Fruit fly (Drosophila melanogaster) whole organism, embryonic: ENCODE data around the gene mop.
A peak's percentile ranks its signal among the peaks of the same experiment; 100 is the strongest.

Experiments
- Bteb2 ChIP-seq: fragments of 200-800 bp; sonication (Bioruptor generic); optimal IDR thresholded peaks from 2 replicates; lab custom pipeline; 2016; ENCODE audit warnings: missing biosample characterization, missing genetic modification characterization
- CG17912 ChIP-seq: fragments of 200-800 bp; sonication (Bioruptor generic); optimal IDR thresholded peaks from 2 replicates; lab custom pipeline; 2018; ENCODE audit warnings: missing biosample characterization, mild to moderate bottlenecking, missing genetic modification characterization
- Gug ChIP-seq: fragments of 200-800 bp; sonication (Bioruptor generic); IDR thresholded peaks from 4 replicates; pipeline ENCODE4 v1.3.6; 2022; ENCODE audit warnings: missing biosample characterization, missing genetic modification characterization
- Optix ChIP-seq: fragments of 200-800 bp; sonication (Bioruptor generic); IDR thresholded peaks from 3 replicates; pipeline ENCODE4 v1.3.6; 2022; ENCODE audit warnings: missing biosample characterization, missing genetic modification characterization
- Poxn ChIP-seq: fragments of 200-800 bp; sonication (Bioruptor generic); IDR thresholded peaks from 2 replicates; pipeline ENCODE4 v1.3.6; 2022; ENCODE audit warnings: missing biosample characterization, missing genetic modification characterization
- fd102C ChIP-seq: fragments of 200-800 bp; sonication (Bioruptor generic); optimal IDR thresholded peaks from 2 replicates; lab custom pipeline; 2018; ENCODE audit warnings: missing biosample characterization, mild to moderate bottlenecking, missing genetic modification characterization, moderate library complexity
- insv ChIP-seq, 2 experiments: fragments of 200-800 bp; sonication (Bioruptor generic); optimal IDR thresholded peaks; 3 replicates each; lab custom pipeline; 2016 to 2018; ENCODE audit warnings: missing biosample characterization in 2 of 2, missing genetic modification characterization in 2 of 2
- kay ChIP-seq: fragments of 200-800 bp; sonication (Bioruptor generic); optimal IDR thresholded peaks from 2 replicates; lab custom pipeline; 2016; ENCODE audit warnings: missing biosample characterization, missing genetic modification characterization
- klu ChIP-seq: fragments of 200-800 bp; sonication (Bioruptor generic); IDR thresholded peaks from 2 replicates; pipeline ENCODE4 v1.3.6; 2022; ENCODE audit warnings: missing biosample characterization, missing genetic modification characterization
- maf-S ChIP-seq: fragments of 200-800 bp; sonication (Bioruptor generic); optimal IDR thresholded peaks from 2 replicates; lab custom pipeline; 2016; ENCODE audit warnings: missing biosample characterization, missing genetic modification characterization
- mam ChIP-seq: fragments of 200-800 bp; sonication (Bioruptor generic); optimal IDR thresholded peaks from 3 replicates; lab custom pipeline; 2016; ENCODE audit warnings: missing biosample characterization, missing genetic modification characterization
- row ChIP-seq: fragments of 200-800 bp; sonication (Bioruptor generic); IDR thresholded peaks from 3 replicates; pipeline ENCODE4 v1.3.6; 2022; ENCODE audit warnings: missing biosample characterization, missing genetic modification characterization

DNA sequence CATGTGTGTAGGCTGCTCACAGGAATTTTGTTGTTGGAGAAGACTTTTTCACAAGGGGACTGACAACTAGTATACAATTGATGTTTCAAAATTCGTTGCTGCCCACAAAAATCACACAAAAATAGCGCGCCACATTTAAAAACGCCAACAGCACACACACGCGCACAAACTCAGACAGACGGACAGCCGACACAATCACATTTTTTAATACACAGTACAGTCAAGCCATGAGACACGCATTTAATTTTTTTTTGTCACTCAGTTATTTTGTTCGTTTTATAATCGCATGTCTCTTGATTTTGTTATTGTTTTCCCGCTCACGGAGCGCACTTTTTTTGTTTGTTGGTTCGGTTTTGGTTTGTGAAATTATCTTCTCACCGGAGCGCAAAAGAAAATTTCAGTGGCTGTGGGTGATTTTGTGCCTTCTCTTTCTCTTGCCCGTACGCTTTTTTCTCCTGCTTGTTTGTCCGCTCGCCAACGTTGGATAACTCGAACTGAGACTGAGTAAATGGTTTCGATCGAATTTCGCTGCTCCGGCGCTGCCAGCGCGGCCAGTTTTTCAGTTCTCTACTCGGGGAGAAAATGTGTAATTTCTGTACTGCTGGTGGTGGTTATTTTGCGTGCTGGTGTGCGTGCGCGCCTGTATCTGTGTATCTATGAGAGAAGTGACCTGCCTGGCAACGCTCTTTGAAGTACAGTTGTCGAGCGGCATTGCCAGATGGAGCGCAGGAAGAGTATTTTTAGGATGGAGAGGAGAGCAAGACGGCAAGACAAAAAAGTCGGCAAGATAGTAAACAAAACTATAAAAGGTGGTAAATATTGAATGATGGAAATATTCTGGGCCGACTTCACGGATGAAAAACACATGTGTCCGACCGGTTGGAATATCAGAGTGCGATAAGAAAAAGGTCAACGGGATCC lies 18.2 kb downstream of the mop start, which contains the start of gene CG42507:
- no peak for TF ChIP-seq klu
- peak; percentile 61 for TF ChIP-seq CG17912 (GFP tag; lab: Kevin White, UChicago)
- peak; percentile 47 for TF ChIP-seq row
- no peak for TF ChIP-seq kay (GFP tag; lab: Kevin White, UChicago)
- TF ChIP-seq maf-S (GFP tag; lab: Kevin White, UChicago): no peak
- no peak for TF ChIP-seq Optix (GFP tag; lab: Robert Waterston, UW)
- no peak for TF ChIP-seq Poxn (GFP tag; lab: Robert Waterston, UW)
- TF ChIP-seq mam (GFP tag; lab: Kevin White, UChicago): no peak
- TF ChIP-seq fd102C (GFP tag; lab: Kevin White, UChicago): peak; percentile 74
- no peak for TF ChIP-seq Bteb2 (GFP tag; lab: Kevin White, UChicago)
- TF ChIP-seq insv (GFP tag; optimal IDR thresholded peaks at IDR 0.05; lab: Kevin White, UChicago): peak in 1 of 2 experiments; percentile 73
- TF ChIP-seq Gug (GFP tag; lab: Robert Waterston, UW): no peak
